Worm (Caenorhabditis elegans) whole organism, L4 larva: ENCODE results near the gene srh-184.
A peak's percentile ranks its signal among the peaks of the same experiment; 100 is the strongest.

Experiments used
- D1046.2 ChIP-seq: fragments of 200-800 bp; sonication (Bioruptor generic); IDR thresholded peaks from 2 replicates; pipeline ENCODE4 v1.3.6; 2022; ENCODE audit warnings: missing genetic modification characterization, missing compliant biosample characterization
- F49E8.2 ChIP-seq: sonication (generic microtip); optimal IDR thresholded peaks from 2 replicates; lab custom pipeline; 2016; ENCODE audit warnings: missing compliant biosample characterization, mild to moderate bottlenecking, missing genetic modification characterization, borderline replicate concordance
- T26A8.4 ChIP-seq: fragments of 200-800 bp; sonication (Bioruptor generic); IDR thresholded peaks from 2 replicates; pipeline ENCODE4 v1.3.6; 2022; ENCODE audit warnings: missing genetic modification characterization, missing compliant biosample characterization
- Y75B8A.6 ChIP-seq: fragments of 200-800 bp; sonication (Bioruptor generic); IDR thresholded peaks from 2 replicates; pipeline ENCODE4 v1.3.6; 2022; ENCODE audit warnings: missing genetic modification reagents, missing genetic modification characterization, missing compliant biosample characterization
- aly-2 ChIP-seq: sonication (generic microtip); optimal IDR thresholded peaks from 2 replicates; lab custom pipeline; 2018; ENCODE audit warnings: missing biosample characterization, missing genetic modification characterization
- ama-1 ChIP-seq: fragments of 150-350 bp; optimal IDR thresholded peaks from 2 replicates; lab custom pipeline; 2014; ENCODE audit warnings: inconsistent platforms, mixed read lengths
- ceh-32 ChIP-seq: sonication (generic microtip); optimal IDR thresholded peaks from 2 replicates; lab custom pipeline; 2016; ENCODE audit warnings: mild to moderate bottlenecking, missing genetic modification characterization, missing compliant biosample characterization; ENCODE audit not compliant: poor library complexity
- daf-12 ChIP-seq: fragments of 150-350 bp; optimal IDR thresholded peaks from 2 replicates; lab custom pipeline; 2014; ENCODE audit warnings: missing biosample characterization, missing genetic modification reagents, missing genetic modification characterization
- daf-16 ChIP-seq, 3 experiments: sonication (generic microtip); optimal IDR thresholded peaks; 2 replicates each; lab custom pipeline; 2016 to 2017; ENCODE audit warnings: missing genetic modification characterization in 3 of 3, missing genetic modification reagents in 3 of 3, mild to moderate bottlenecking in 2 of 3, missing compliant biosample characterization in 2 of 3, missing biosample characterization in 1 of 3, moderate library complexity in 1 of 3
- daf-8 ChIP-seq: fragments of 200-800 bp; sonication (Bioruptor generic); IDR thresholded peaks from 2 replicates; pipeline ENCODE4 v1.3.6; 2022; ENCODE audit warnings: missing genetic modification characterization, missing compliant biosample characterization
- dmd-6 ChIP-seq: fragments of 200-800 bp; sonication (Bioruptor generic); IDR thresholded peaks from 2 replicates; pipeline ENCODE4 v1.3.6; 2022; ENCODE audit warnings: missing genetic modification reagents, missing genetic modification characterization, missing compliant biosample characterization
- dpl-1 ChIP-seq: fragments of 150-350 bp; optimal IDR thresholded peaks from 2 replicates; lab custom pipeline; 2014; ENCODE audit warnings: missing biosample characterization, missing genetic modification reagents, missing genetic modification characterization
- dve-1 ChIP-seq: sonication (generic microtip); optimal IDR thresholded peaks from 2 replicates; lab custom pipeline; 2017; ENCODE audit warnings: antibody characterized with exemption, mild to moderate bottlenecking, missing genetic modification characterization, missing compliant biosample characterization; ENCODE audit not compliant: insufficient read depth
- egl-43 ChIP-seq: fragments of 200-800 bp; sonication (Bioruptor generic); IDR thresholded peaks from 2 replicates; pipeline ENCODE4 v1.3.6; 2022; ENCODE audit warnings: missing genetic modification reagents, missing genetic modification characterization, missing compliant biosample characterization
- fkh-10 ChIP-seq: fragments of 150-350 bp; optimal IDR thresholded peaks from 2 replicates; lab custom pipeline; 2014; ENCODE audit warnings: missing biosample characterization, missing genetic modification reagents, missing genetic modification characterization
- hif-1 ChIP-seq, 2 experiments: sonication (generic microtip); optimal IDR thresholded peaks; 2 replicates each; lab custom pipeline; 2016 to 2017; ENCODE audit warnings: missing compliant biosample characterization in 2 of 2, missing genetic modification characterization in 2 of 2, missing genetic modification reagents in 2 of 2, missing genotype in 2 of 2, mild to moderate bottlenecking in 1 of 2
- hlh-11 ChIP-seq: fragments of 200-800 bp; sonication (Bioruptor generic); optimal IDR thresholded peaks from 2 replicates; lab custom pipeline; 2018; ENCODE audit warnings: mild to moderate bottlenecking, missing genetic modification characterization, missing compliant biosample characterization
- hlh-30 ChIP-seq: sonication (generic microtip); optimal IDR thresholded peaks from 2 replicates; lab custom pipeline; 2017; ENCODE audit warnings: antibody characterized with exemption, mild to moderate bottlenecking, missing genetic modification characterization, missing compliant biosample characterization; ENCODE audit not compliant: insufficient read depth
- hmg-1.1 ChIP-seq: fragments of 200-800 bp; sonication (Bioruptor generic); IDR thresholded peaks from 2 replicates; pipeline ENCODE4 v1.3.6; 2022; ENCODE audit warnings: missing genetic modification reagents, missing genetic modification characterization, missing compliant biosample characterization
- lin-13 ChIP-seq: fragments of 150-350 bp; optimal IDR thresholded peaks from 2 replicates; lab custom pipeline; 2014; ENCODE audit warnings: missing biosample characterization, missing genetic modification reagents, missing genetic modification characterization
- lin-29 ChIP-seq: fragments of 200-800 bp; sonication (Bioruptor generic); IDR thresholded peaks from 2 replicates; pipeline ENCODE4 v1.3.6; 2022; ENCODE audit warnings: missing genetic modification reagents, missing genetic modification characterization, missing compliant biosample characterization
- lir-3 ChIP-seq: sonication (generic microtip); optimal IDR thresholded peaks from 2 replicates; lab custom pipeline; 2016; ENCODE audit warnings: mild to moderate bottlenecking, missing genetic modification characterization, missing compliant biosample characterization
- madf-9 ChIP-seq: fragments of 200-800 bp; sonication (Bioruptor generic); conservative IDR thresholded peaks from 2 replicates; pipeline ENCODE4 v1.3.6; 2022; ENCODE audit warnings: missing genetic modification reagents, missing genetic modification characterization, missing compliant biosample characterization
- mes-2 ChIP-seq: sonication (generic microtip); optimal IDR thresholded peaks from 2 replicates; lab custom pipeline; 2016; ENCODE audit warnings: missing genotype, mild to moderate bottlenecking, missing genetic modification characterization, missing compliant biosample characterization; ENCODE audit not compliant: poor library complexity, severe bottlenecking
- nhr-28 ChIP-seq: fragments of 150-350 bp; optimal IDR thresholded peaks from 2 replicates; lab custom pipeline; 2014; ENCODE audit warnings: missing biosample characterization, missing genetic modification characterization
- nhr-42 ChIP-seq: fragments of 200-800 bp; sonication (Bioruptor generic); IDR thresholded peaks from 2 replicates; pipeline ENCODE4 v1.3.6; 2022; ENCODE audit warnings: missing genetic modification characterization, missing compliant biosample characterization
- nhr-48 ChIP-seq: sonication (generic microtip); optimal IDR thresholded peaks from 2 replicates; lab custom pipeline; 2016; ENCODE audit warnings: mild to moderate bottlenecking, missing genetic modification characterization, missing compliant biosample characterization
- nhr-77 ChIP-seq: fragments of 150-350 bp; optimal IDR thresholded peaks from 2 replicates; lab custom pipeline; 2014; ENCODE audit warnings: missing biosample characterization, missing genetic modification characterization
- pqm-1 ChIP-seq: sonication (generic microtip); optimal IDR thresholded peaks from 2 replicates; lab custom pipeline; 2017; ENCODE audit warnings: missing biosample characterization, missing genetic modification characterization
- set-16 ChIP-seq: fragments of 200-800 bp; sonication (Bioruptor generic); IDR thresholded peaks from 2 replicates; pipeline ENCODE4 v1.3.6; 2022; ENCODE audit warnings: missing genetic modification reagents, missing genetic modification characterization, missing compliant biosample characterization
- spr-1 ChIP-seq: sonication (generic microtip); optimal IDR thresholded peaks from 2 replicates; lab custom pipeline; 2016; ENCODE audit warnings: mild to moderate bottlenecking, missing genetic modification characterization, missing compliant biosample characterization
- tra-1 ChIP-seq: fragments of 200-800 bp; sonication (Bioruptor generic); IDR thresholded peaks from 2 replicates; pipeline ENCODE4 v1.3.6; 2022; ENCODE audit warnings: missing genetic modification reagents, missing genetic modification characterization, missing compliant biosample characterization
- unc-39 ChIP-seq: sonication (generic microtip); optimal IDR thresholded peaks from 2 replicates; lab custom pipeline; 2017; ENCODE audit warnings: missing biosample characterization, missing genetic modification characterization
- unc-62 ChIP-seq, 3 experiments: fragments of 150-350 bp in 1 of 3; sonication (generic microtip); optimal IDR thresholded peaks in 2 of 3; peaks in 1 of 3; 1 replicate in 1 of 3; 2 replicates in 2 of 3; lab custom pipeline; 2014 to 2017; ENCODE audit warnings: missing biosample characterization in 3 of 3, missing genetic modification characterization in 3 of 3, missing genetic modification reagents in 3 of 3, missing genotype in 1 of 3
- zip-2 ChIP-seq: fragments of 150-350 bp; optimal IDR thresholded peaks from 2 replicates; lab custom pipeline; 2014; ENCODE audit warnings: missing biosample characterization, missing genetic modification characterization
- ztf-7 ChIP-seq: fragments of 150-350 bp; optimal IDR thresholded peaks from 2 replicates; lab custom pipeline; 2014; ENCODE audit warnings: missing biosample characterization, missing genetic modification characterization

Gene srh-184

ce11 chrV:10792775-10793174, 5.2 kb downstream of the srh-184 start, which contains the start of gene D1054.10:
TSS of gene D1054.10 (minus strand) at chrV:10792875.
- TF ChIP-seq zip-2 (tag; lab: Kevin White, UChicago), result no peak
- no peak for TF ChIP-seq lin-29
- TF ChIP-seq daf-12 (tag; lab: Kevin White, UChicago), result no peak
- no peak for TF ChIP-seq daf-16 (GFP tag; optimal IDR thresholded peaks at IDR 0.05; lab: Kevin White, UChicago)
- no peak for TF ChIP-seq daf-16 (tag; optimal IDR thresholded peaks at IDR 0.05; lab: Kevin White, UChicago)
- no peak for TF ChIP-seq mes-2 (tag; lab: Kevin White, UChicago)
- no peak for TF ChIP-seq T26A8.4
- no peak for TF ChIP-seq F49E8.2 (tag; lab: Kevin White, UChicago)
- TF ChIP-seq dpl-1 (GFP tag; lab: Kevin White, UChicago), result no peak
- no peak for TF ChIP-seq hmg-1.1 (GFP tag; lab: Robert Waterston, UW)
- TF ChIP-seq Y75B8A.6 (GFP tag; lab: Robert Waterston, UW), result no peak
- no peak for TF ChIP-seq lir-3 (tag; lab: Kevin White, UChicago)
- TF ChIP-seq madf-9 (GFP tag; lab: Robert Waterston, UW), result no peak
- TF ChIP-seq hlh-30 (tag; lab: Kevin White, UChicago), result no peak
- no peak for TF ChIP-seq daf-8 (GFP tag; lab: Robert Waterston, UW)
- no peak for TF ChIP-seq fkh-10
- TF ChIP-seq ceh-32 (tag; lab: Kevin White, UChicago), result no peak
- no peak for TF ChIP-seq aly-2
- no peak for TF ChIP-seq lin-13

DNA sequence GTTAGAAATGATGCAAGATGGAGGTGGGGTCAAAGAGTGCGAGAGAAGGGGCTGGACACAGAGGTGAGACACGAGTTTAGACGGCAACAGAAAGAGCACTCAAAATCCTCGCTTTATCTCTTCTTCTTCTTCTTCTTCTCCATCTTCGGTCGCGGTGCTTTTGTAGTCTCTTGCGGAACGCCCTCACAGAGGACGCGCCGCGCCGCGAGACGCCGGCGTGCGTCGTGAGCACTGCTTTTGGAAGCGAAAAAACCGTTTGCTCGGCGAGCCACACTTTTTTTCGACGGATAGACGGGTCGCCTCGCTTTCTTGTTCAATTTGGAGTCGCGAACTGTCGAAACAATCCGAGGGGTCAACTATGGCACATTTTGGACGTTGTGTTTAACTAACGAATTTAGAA, 7.1 kb downstream of the srh-184 start, which contains the start of gene D1054.9:
D1054.9 (minus strand) TSS at position 137 of the 400 bp plus-strand sequence.
- TF ChIP-seq unc-62 (GFP tag; optimal IDR thresholded peaks at IDR 0.05 in 1 of 2; lab: Kevin White, UChicago) (no peak), unc-62 (tag; optimal IDR thresholded peaks at IDR 0.05; lab: Kevin White, UChicago) (no peak), tra-1 (GFP tag; lab: Robert Waterston, UW) (no peak), set-16 (GFP tag; lab: Robert Waterston, UW) (peak; percentile 69)
- TF ChIP-seq, all 104 proteins: peak for 1

- peak; percentile 2 for TF ChIP-seq nhr-28 (tag; lab: Kevin White, UChicago)
- no peak for TF ChIP-seq daf-12 (tag; lab: Kevin White, UChicago)
- TF ChIP-seq, all 104 proteins: peak for 1
Measured at ce11 chrV:10784011-10784410, 14.0 kb downstream of the srh-184 start, which contains the start of gene D1054.8. TSS of gene D1054.8 (plus strand) at chrV:10784311.

ce11 chrV:10776528-10777055, 21.4 kb downstream of the srh-184 start, which contains the start of gene D1054.5:
TSS of gene D1054.5 (minus strand) at chrV:10776578.
- TF ChIP-seq unc-39 (tag; lab: Kevin White, UChicago) (no peak), nhr-77 (tag; lab: Kevin White, UChicago) (peak; percentile 39), hlh-11 (peak; percentile 74), dve-1 (tag; lab: Kevin White, UChicago) (peak; percentile 68), dmd-6 (GFP tag; lab: Robert Waterston, UW) (peak; percentile 65), Y75B8A.6 (GFP tag; lab: Robert Waterston, UW) (no peak), daf-16 (GFP tag; optimal IDR thresholded peaks at IDR 0.05; lab: Kevin White, UChicago) (no peak), daf-16 (tag; optimal IDR thresholded peaks at IDR 0.05; lab: Kevin White, UChicago) (peak; percentile 92), ztf-7 (peak; percentile 4), nhr-48 (tag; lab: Kevin White, UChicago) (peak; percentile 65), nhr-28 (tag; lab: Kevin White, UChicago) (peak; percentile 56), pqm-1 (tag; lab: Kevin White, UChicago) (peak; percentile 55), ama-1 (no peak)

ce11 chrV:10773216-10773615, 24.8 kb downstream of the srh-184 start:
- TF ChIP-seq hif-1 (tag; optimal IDR thresholded peaks at IDR 0.05; lab: Kevin White, UChicago) (no peak), nhr-42 (GFP tag; lab: Robert Waterston, UW) (no peak), spr-1 (tag; lab: Kevin White, UChicago) (no peak), unc-62 (GFP tag; optimal IDR thresholded peaks at IDR 0.05 in 1 of 2; lab: Kevin White, UChicago) (peak in 1 of 2 experiments; percentile 99), unc-62 (tag; optimal IDR thresholded peaks at IDR 0.05; lab: Kevin White, UChicago) (no peak), D1046.2 (GFP tag; lab: Robert Waterston, UW) (no peak), egl-43 (GFP tag; lab: Robert Waterston, UW) (no peak)
